Fruit fly (Drosophila melanogaster) whole organism, pupa: ENCODE results near the gene CG5928.

Source experiments
- CG10348 ChIP-seq: fragments of 200-800 bp; sonication (Bioruptor generic); IDR thresholded peaks from 2 replicates; pipeline ENCODE4 v1.3.6; 2022; ENCODE audit warnings: missing biosample characterization, missing genetic modification characterization
- CG13204 ChIP-seq: fragments of 200-800 bp; sonication (Bioruptor generic); optimal IDR thresholded peaks from 2 replicates; lab custom pipeline; 2018; ENCODE audit warnings: missing biosample characterization, mild to moderate bottlenecking, missing genetic modification characterization, moderate library complexity
- CG14655 ChIP-seq: fragments of 200-800 bp; sonication (Bioruptor generic); optimal IDR thresholded peaks from 3 replicates; lab custom pipeline; 2017; ENCODE audit warnings: mild to moderate bottlenecking, missing biosample characterization, missing genetic modification reagents, missing genetic modification characterization
- CG32121 ChIP-seq: fragments of 200-800 bp; sonication (Bioruptor generic); IDR thresholded peaks from 2 replicates; pipeline ENCODE4 v1.3.6; 2022; ENCODE audit warnings: missing biosample characterization, missing genetic modification characterization
- CG8301 ChIP-seq: fragments of 200-800 bp; sonication (Bioruptor generic); optimal IDR thresholded peaks from 2 replicates; lab custom pipeline; 2018; ENCODE audit warnings: missing biosample characterization, mild to moderate bottlenecking, missing genetic modification characterization
- EcR ChIP-seq: fragments of 200-800 bp; sonication (Bioruptor generic); optimal IDR thresholded peaks from 3 replicates; lab custom pipeline; 2019; ENCODE audit warnings: missing biosample characterization, missing genetic modification characterization, mild to moderate bottlenecking, moderate library complexity, missing genetic modification reagents
- Snoo ChIP-seq: fragments of 200-800 bp; sonication (Bioruptor generic); optimal IDR thresholded peaks from 3 replicates; lab custom pipeline; 2017; ENCODE audit warnings: missing biosample characterization, mild to moderate bottlenecking, missing genetic modification characterization, inconsistent platforms

dm6 chrX:6031692-6032091 is 36.1 kb upstream of the CG5928 start:
- no peak for TF ChIP-seq CG10348 (GFP tag; lab: Robert Waterston, UW)
- TF ChIP-seq EcR, result no peak
- no peak for TF ChIP-seq CG32121
- peak; percentile 38 for TF ChIP-seq Snoo
- no peak for TF ChIP-seq CG8301
- TF ChIP-seq CG13204, result no peak
- no peak for TF ChIP-seq CG14655 (GFP tag; lab: Kevin White, UChicago)
